Worm (Caenorhabditis elegans) whole organism, late embryonic: ENCODE results near the gene str-190.

Experiments
- K09A11.1 ChIP-seq: sonication (generic microtip); optimal IDR thresholded peaks from 2 replicates; lab custom pipeline; 2017; ENCODE audit warnings: antibody characterized with exemption, mild to moderate bottlenecking, missing genetic modification characterization, missing compliant biosample characterization; ENCODE audit not compliant: insufficient read depth
- Y22D7AL.16 ChIP-seq: sonication (generic microtip); optimal IDR thresholded peaks from 2 replicates; lab custom pipeline; 2016; ENCODE audit warnings: missing genetic modification characterization, missing compliant biosample characterization
- ceh-14 ChIP-seq: sonication (generic microtip); optimal IDR thresholded peaks from 2 replicates; lab custom pipeline; 2016; ENCODE audit warnings: missing genotype, missing genetic modification characterization, missing compliant biosample characterization
- dve-1 ChIP-seq: sonication (generic microtip); optimal IDR thresholded peaks from 2 replicates; lab custom pipeline; 2017; ENCODE audit warnings: antibody characterized with exemption, mild to moderate bottlenecking, missing genetic modification characterization, missing compliant biosample characterization
- fax-1 ChIP-seq: sonication (generic microtip); optimal IDR thresholded peaks from 2 replicates; lab custom pipeline; 2016; ENCODE audit warnings: missing genotype, missing genetic modification characterization, missing compliant biosample characterization
- nhr-11 ChIP-seq: fragments of 150-350 bp; optimal IDR thresholded peaks from 2 replicates; lab custom pipeline; 2014; ENCODE audit warnings: missing biosample characterization, missing genetic modification characterization
- pha-2 ChIP-seq: sonication (generic microtip); optimal IDR thresholded peaks from 2 replicates; lab custom pipeline; 2017; ENCODE audit warnings: mild to moderate bottlenecking, missing genetic modification characterization, missing compliant biosample characterization
- pha-4 ChIP-seq: fragments of 150-350 bp; optimal IDR thresholded peaks from 2 replicates; lab custom pipeline; 2018; ENCODE audit warnings: missing biosample characterization, missing genetic modification reagents, missing genetic modification characterization
- pqm-1 ChIP-seq: sonication (generic microtip); optimal IDR thresholded peaks from 2 replicates; lab custom pipeline; 2016; ENCODE audit warnings: missing genetic modification characterization, missing compliant biosample characterization
- sox-2 ChIP-seq: fragments of 200-800 bp; sonication (Bioruptor generic); IDR thresholded peaks from 2 replicates; pipeline ENCODE4 v1.3.6; 2022; ENCODE audit warnings: missing genetic modification reagents, missing genetic modification characterization, missing compliant biosample characterization
- sox-4 ChIP-seq: sonication (generic microtip); optimal IDR thresholded peaks from 2 replicates; lab custom pipeline; 2017; ENCODE audit warnings: mild to moderate bottlenecking, missing genetic modification characterization, inconsistent platforms, missing compliant biosample characterization
- tbx-2 ChIP-seq: sonication (generic microtip); optimal IDR thresholded peaks from 2 replicates; lab custom pipeline; 2016; ENCODE audit warnings: missing genetic modification characterization, missing compliant biosample characterization
- tbx-7 ChIP-seq: sonication (generic microtip); optimal IDR thresholded peaks from 2 replicates; lab custom pipeline; 2016; ENCODE audit warnings: missing genotype, missing genetic modification characterization, missing compliant biosample characterization

DNA sequence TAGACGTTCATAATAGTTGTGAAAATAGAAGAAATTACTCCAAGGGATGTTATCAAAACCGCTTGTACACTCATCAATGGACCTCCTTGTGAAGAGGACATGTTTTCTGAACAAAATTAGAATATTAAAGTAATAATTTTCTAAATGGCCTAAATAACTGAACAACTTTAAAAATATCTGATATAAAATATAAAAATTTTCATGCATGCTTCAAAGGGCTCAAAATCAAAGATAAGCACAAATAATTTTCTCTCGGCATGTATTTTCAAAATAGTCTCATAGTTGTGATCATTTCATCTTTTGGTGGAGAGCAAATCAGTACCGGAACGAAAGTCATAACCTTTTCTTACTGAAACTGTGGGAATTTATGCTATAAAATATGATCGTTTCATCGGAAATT lies 6.7 kb upstream of the str-190 start, which contains the start of gene srbc-8:
- TF ChIP-seq sox-2 = no peak
- TF ChIP-seq ceh-14 (tag; lab: Kevin White, UChicago) = no peak
- TF ChIP-seq tbx-7 = no peak
- TF ChIP-seq K09A11.1 (tag; lab: Kevin White, UChicago) = no peak
- TF ChIP-seq pha-2 (tag; lab: Kevin White, UChicago) = no peak
- no peak for TF ChIP-seq dve-1 (tag; lab: Kevin White, UChicago)
- TF ChIP-seq pqm-1 (tag; lab: Kevin White, UChicago) = no peak
- no peak for TF ChIP-seq nhr-11 (tag; lab: Kevin White, UChicago)
- TF ChIP-seq sox-4 (tag; lab: Kevin White, UChicago) = no peak
- no peak for TF ChIP-seq fax-1
- TF ChIP-seq tbx-2 (tag; lab: Kevin White, UChicago) = no peak
- no peak for TF ChIP-seq pha-4 (tag; lab: Kevin White, UChicago)
- TF ChIP-seq Y22D7AL.16 (tag; lab: Kevin White, UChicago) = no peak
